Worm (Caenorhabditis elegans) whole organism, mixed stage, embryonic: ENCODE measurements around the gene irld-64.

ENCODE experiments used
- ceh-43 ChIP-seq: fragments of 200-800 bp; sonication (Bioruptor generic); optimal IDR thresholded peaks from 2 replicates; lab custom pipeline; 2018; ENCODE audit warnings: mild to moderate bottlenecking, missing genetic modification characterization, moderate library complexity, missing compliant biosample characterization
- ces-1 ChIP-seq: fragments of 150-350 bp; optimal IDR thresholded peaks from 2 replicates; lab custom pipeline; 2014; ENCODE audit warnings: missing biosample characterization, missing genetic modification reagents, missing genetic modification characterization
- flh-1 ChIP-seq: fragments of 200-800 bp; sonication (Bioruptor generic); optimal IDR thresholded peaks from 2 replicates; lab custom pipeline; 2018; ENCODE audit warnings: mild to moderate bottlenecking, missing genetic modification characterization, moderate library complexity, missing compliant biosample characterization
- lin-13 ChIP-seq: fragments of 150-350 bp; optimal IDR thresholded peaks from 2 replicates; lab custom pipeline; 2014; ENCODE audit warnings: missing biosample characterization, missing genetic modification characterization
- lsy-2 ChIP-seq: fragments of 150-350 bp; optimal IDR thresholded peaks from 2 replicates; lab custom pipeline; 2014; ENCODE audit warnings: missing biosample characterization, missing genetic modification characterization
- mab-5 ChIP-seq: fragments of 150-350 bp; optimal IDR thresholded peaks from 2 replicates; lab custom pipeline; 2014; ENCODE audit warnings: missing biosample characterization, missing genetic modification characterization
- nhr-28 ChIP-seq: fragments of 150-350 bp; optimal IDR thresholded peaks from 2 replicates; lab custom pipeline; 2014; ENCODE audit warnings: missing biosample characterization, missing genetic modification characterization
- sptf-1 ChIP-seq: sonication (generic microtip); optimal IDR thresholded peaks from 2 replicates; lab custom pipeline; 2017; ENCODE audit warnings: mild to moderate bottlenecking, missing genetic modification characterization, moderate library complexity, missing compliant biosample characterization
- unc-39 ChIP-seq: fragments of 150-350 bp; optimal IDR thresholded peaks from 2 replicates; lab custom pipeline; 2014; ENCODE audit warnings: missing biosample characterization, missing genetic modification characterization

ce11 chrII:2975561-2976230 lies 45.3 kb upstream of the irld-64 start:
- TF ChIP-seq ceh-43 (GFP tag; lab: Kevin White, UChicago) (no peak), lin-13 (tag; lab: Kevin White, UChicago) (no peak), flh-1 (no peak), lsy-2 (tag; lab: Kevin White, UChicago) (no peak), mab-5 (tag; lab: Kevin White, UChicago) (no peak), sptf-1 (tag; lab: Kevin White, UChicago) (no peak), ces-1 (no peak), nhr-28 (tag; lab: Kevin White, UChicago) (no peak), unc-39 (no peak)
